Fruit fly (Drosophila melanogaster) whole organism, embryonic: Measurements from ENCODE around the gene CG32073.

Source experiments
- Aef1 ChIP-seq: fragments of 200-800 bp; sonication (Bioruptor generic); IDR thresholded peaks from 3 replicates; pipeline ENCODE4 v1.3.6; 2022; ENCODE audit warnings: missing biosample characterization, missing genetic modification characterization
- CG10274 ChIP-seq: fragments of 200-800 bp; sonication (Bioruptor generic); optimal IDR thresholded peaks from 3 replicates; lab custom pipeline; 2017; ENCODE audit warnings: missing biosample characterization, mild to moderate bottlenecking, missing genetic modification characterization
- CG12744 ChIP-seq: fragments of 200-800 bp; sonication (Bioruptor generic); optimal IDR thresholded peaks from 2 replicates; lab custom pipeline; 2016; ENCODE audit warnings: missing biosample characterization, missing genetic modification characterization
- CG14667 ChIP-seq: fragments of 200-800 bp; sonication (Bioruptor generic); IDR thresholded peaks from 2 replicates; pipeline ENCODE4 v1.3.6; 2022; ENCODE audit warnings: missing biosample characterization, missing genetic modification characterization
- CG1603 ChIP-seq: fragments of 200-800 bp; sonication (Bioruptor generic); optimal IDR thresholded peaks from 2 replicates; lab custom pipeline; 2019; ENCODE audit warnings: missing biosample characterization, mild to moderate bottlenecking, missing genetic modification characterization, moderate library complexity
- CG18619 ChIP-seq: fragments of 200-800 bp; sonication (Bioruptor generic); optimal IDR thresholded peaks from 3 replicates; lab custom pipeline; 2017; ENCODE audit warnings: missing biosample characterization, mild to moderate bottlenecking, missing genetic modification characterization
- CG18764 ChIP-seq: fragments of 200-800 bp; sonication (Bioruptor generic); optimal IDR thresholded peaks from 3 replicates; lab custom pipeline; 2016; ENCODE audit warnings: missing biosample characterization, missing genetic modification characterization
- CG2116 ChIP-seq: fragments of 200-800 bp; sonication (Bioruptor generic); optimal IDR thresholded peaks from 3 replicates; lab custom pipeline; 2018; ENCODE audit warnings: missing biosample characterization, mild to moderate bottlenecking, missing genetic modification characterization
- CG2129 ChIP-seq: fragments of 200-800 bp; sonication (Bioruptor generic); IDR thresholded peaks from 2 replicates; pipeline ENCODE4 v1.3.6; 2022; ENCODE audit warnings: missing biosample characterization, missing genetic modification characterization; ENCODE audit not compliant: partially characterized antibody
- CG2202 ChIP-seq: fragments of 200-800 bp; sonication (Bioruptor generic); optimal IDR thresholded peaks from 2 replicates; lab custom pipeline; 2018; ENCODE audit warnings: missing biosample characterization, mild to moderate bottlenecking, missing genetic modification characterization
- CG30020 ChIP-seq: fragments of 200-800 bp; optimal IDR thresholded peaks from 2 replicates; lab custom pipeline; 2019; ENCODE audit warnings: missing biosample characterization, mild to moderate bottlenecking, missing genetic modification characterization, moderate library complexity
- CG32767 ChIP-seq: fragments of 200-800 bp; sonication (Bioruptor generic); IDR thresholded peaks from 2 replicates; pipeline ENCODE4 v1.3.6; 2022; ENCODE audit warnings: missing biosample characterization, missing genetic modification characterization
- CG34422 ChIP-seq: fragments of 200-800 bp; sonication (Bioruptor generic); IDR thresholded peaks from 3 replicates; pipeline ENCODE4 v1.3.6; 2022; ENCODE audit warnings: missing biosample characterization, missing genetic modification characterization
- CG3847 ChIP-seq: fragments of 200-800 bp; sonication (Bioruptor generic); IDR thresholded peaks from 2 replicates; pipeline ENCODE4 v1.3.6; 2022; ENCODE audit warnings: missing biosample characterization, missing genetic modification characterization
- CG3995 ChIP-seq: fragments of 200-800 bp; sonication (Bioruptor generic); optimal IDR thresholded peaks from 3 replicates; lab custom pipeline; 2016; ENCODE audit warnings: missing biosample characterization, missing genetic modification characterization
- CG4282 ChIP-seq: fragments of 200-800 bp; sonication (Bioruptor generic); optimal IDR thresholded peaks from 2 replicates; lab custom pipeline; 2016; ENCODE audit warnings: missing biosample characterization, missing genetic modification characterization
- CG4730 ChIP-seq: fragments of 200-800 bp; sonication (Bioruptor generic); IDR thresholded peaks from 2 replicates; pipeline ENCODE4 v1.3.6; 2022; ENCODE audit warnings: missing biosample characterization, missing genetic modification characterization
- CG4820 ChIP-seq: fragments of 200-800 bp; sonication (Bioruptor generic); optimal IDR thresholded peaks from 3 replicates; lab custom pipeline; 2016; ENCODE audit warnings: missing biosample characterization, missing genetic modification characterization
- CG5245 ChIP-seq: fragments of 200-800 bp; sonication (Bioruptor generic); optimal IDR thresholded peaks from 3 replicates; lab custom pipeline; 2016; ENCODE audit warnings: missing biosample characterization, missing genetic modification characterization
- CG9727 ChIP-seq: fragments of 200-800 bp; sonication (Bioruptor generic); optimal IDR thresholded peaks from 3 replicates; lab custom pipeline; 2017; ENCODE audit warnings: missing biosample characterization, mild to moderate bottlenecking, missing genetic modification characterization
- Deaf1 ChIP-seq: fragments of 200-800 bp; optimal IDR thresholded peaks from 3 replicates; lab custom pipeline; 2019; ENCODE audit warnings: missing biosample characterization, mild to moderate bottlenecking, missing genetic modification characterization, moderate library complexity
- E2f1 ChIP-seq: fragments of 200-800 bp; sonication (Bioruptor generic); IDR thresholded peaks from 2 replicates; pipeline ENCODE4 v1.3.6; 2022; ENCODE audit warnings: missing biosample characterization, missing genetic modification characterization
- Hr78 ChIP-seq, 2 experiments: fragments of 200-800 bp in 1 of 2; fragments of >200 bp in 1 of 2; sonication (Bioruptor generic) in 1 of 2; optimal IDR thresholded peaks; 2 replicates each; lab custom pipeline; 2017 to 2019; ENCODE audit warnings: missing biosample characterization in 2 of 2, missing genetic modification characterization in 2 of 2, mild to moderate bottlenecking in 1 of 2, moderate library complexity in 1 of 2
- Hsf ChIP-seq: fragments of 200-800 bp; sonication (Bioruptor generic); optimal IDR thresholded peaks from 3 replicates; lab custom pipeline; 2016; ENCODE audit warnings: missing biosample characterization, missing genetic modification characterization
- Lpt ChIP-seq: fragments of >200 bp; optimal IDR thresholded peaks from 2 replicates; lab custom pipeline; 2018; ENCODE audit warnings: missing biosample characterization, missing genetic modification characterization
- Meics ChIP-seq: fragments of 200-800 bp; sonication (Bioruptor generic); optimal IDR thresholded peaks from 2 replicates; lab custom pipeline; 2017; ENCODE audit warnings: missing biosample characterization, mild to moderate bottlenecking, missing genetic modification characterization
- Mes4 ChIP-seq: fragments of 200-800 bp; sonication (Bioruptor generic); optimal IDR thresholded peaks from 2 replicates; lab custom pipeline; 2016; ENCODE audit warnings: missing biosample characterization, missing genetic modification characterization
- Scr ChIP-seq: fragments of 200-800 bp; sonication (Bioruptor generic); IDR thresholded peaks from 2 replicates; pipeline ENCODE4 v1.3.6; 2022; ENCODE audit warnings: missing biosample characterization, missing genetic modification characterization; ENCODE audit not compliant: partially characterized antibody
- Spps ChIP-seq: fragments of 200-800 bp; sonication (Bioruptor generic); optimal IDR thresholded peaks from 2 replicates; lab custom pipeline; 2018; ENCODE audit warnings: missing biosample characterization, mild to moderate bottlenecking, missing genetic modification characterization
- bbx ChIP-seq: fragments of 200-800 bp; sonication (Bioruptor generic); IDR thresholded peaks from 2 replicates; pipeline ENCODE4 v1.3.6; 2022; ENCODE audit warnings: missing biosample characterization, missing genetic modification characterization; ENCODE audit not compliant: partially characterized antibody
- cg ChIP-seq: fragments of 200-800 bp; sonication (Bioruptor generic); optimal IDR thresholded peaks from 3 replicates; lab custom pipeline; 2019; ENCODE audit warnings: missing biosample characterization, mild to moderate bottlenecking, missing genetic modification characterization, moderate library complexity
- corto ChIP-seq: fragments of 200-800 bp; sonication (Bioruptor generic); optimal IDR thresholded peaks from 2 replicates; lab custom pipeline; 2016; ENCODE audit warnings: missing biosample characterization, mild to moderate bottlenecking, missing genetic modification characterization, moderate library complexity
- crp ChIP-seq, 2 experiments: fragments of 200-800 bp; sonication (Bioruptor generic); optimal IDR thresholded peaks; 2 replicates in 1 of 2; 3 replicates in 1 of 2; lab custom pipeline; 2017; ENCODE audit warnings: missing biosample characterization in 2 of 2, missing genetic modification characterization in 2 of 2, mild to moderate bottlenecking in 1 of 2, moderate library complexity in 1 of 2
- fd64A ChIP-seq: fragments of 200-800 bp; sonication (Bioruptor generic); optimal IDR thresholded peaks from 3 replicates; lab custom pipeline; 2018; ENCODE audit warnings: missing biosample characterization, mild to moderate bottlenecking, missing genetic modification characterization
- inv ChIP-seq: fragments of 200-800 bp; sonication (Bioruptor generic); IDR thresholded peaks from 2 replicates; pipeline ENCODE4 v1.3.6; 2022; ENCODE audit warnings: missing biosample characterization, missing genetic modification characterization; ENCODE audit not compliant: partially characterized antibody
- jing ChIP-seq: fragments of 200-800 bp; sonication (Bioruptor generic); optimal IDR thresholded peaks from 2 replicates; lab custom pipeline; 2018; ENCODE audit warnings: missing biosample characterization, mild to moderate bottlenecking, missing genetic modification characterization
- luna ChIP-seq: fragments of 200-800 bp; sonication (Bioruptor generic); optimal IDR thresholded peaks from 2 replicates; lab custom pipeline; 2016; ENCODE audit warnings: missing biosample characterization, missing genetic modification characterization
- mirr ChIP-seq: fragments of 200-800 bp; sonication (Bioruptor generic); optimal IDR thresholded peaks from 3 replicates; lab custom pipeline; 2018; ENCODE audit warnings: missing biosample characterization, mild to moderate bottlenecking, missing genetic modification characterization
- pfk ChIP-seq: fragments of 200-800 bp; sonication (Bioruptor generic); optimal IDR thresholded peaks from 2 replicates; lab custom pipeline; 2018; ENCODE audit warnings: missing biosample characterization, mild to moderate bottlenecking, missing genetic modification characterization, moderate library complexity
- phol ChIP-seq: fragments of 200-800 bp; sonication (Bioruptor generic); optimal IDR thresholded peaks from 3 replicates; lab custom pipeline; 2018; ENCODE audit warnings: missing biosample characterization, mild to moderate bottlenecking, missing genetic modification characterization, moderate library complexity
- repo ChIP-seq: fragments of 200-800 bp; sonication (Bioruptor generic); optimal IDR thresholded peaks from 2 replicates; lab custom pipeline; 2016; ENCODE audit warnings: missing biosample characterization, missing genetic modification characterization
- shn ChIP-seq: fragments of 200-800 bp; sonication (Bioruptor generic); optimal IDR thresholded peaks from 3 replicates; lab custom pipeline; 2016; ENCODE audit warnings: missing biosample characterization, missing genetic modification characterization
- slp2 ChIP-seq: fragments of 200-800 bp; sonication (Bioruptor generic); optimal IDR thresholded peaks from 2 replicates; lab custom pipeline; 2016; ENCODE audit warnings: missing biosample characterization, missing genetic modification characterization
- sob ChIP-seq: fragments of 200-800 bp; sonication (Bioruptor generic); IDR thresholded peaks from 2 replicates; pipeline ENCODE4 v1.3.6; 2022; ENCODE audit warnings: missing biosample characterization, missing genetic modification characterization
- tup ChIP-seq: fragments of 200-800 bp; sonication (Bioruptor generic); optimal IDR thresholded peaks from 2 replicates; lab custom pipeline; 2016; ENCODE audit warnings: missing biosample characterization, mild to moderate bottlenecking, missing genetic modification characterization, moderate library complexity
- usp ChIP-seq: fragments of >200 bp; optimal IDR thresholded peaks from 2 replicates; lab custom pipeline; 2017; ENCODE audit warnings: missing biosample characterization, missing genetic modification characterization
- wek ChIP-seq: fragments of 200-800 bp; sonication (Bioruptor generic); optimal IDR thresholded peaks from 3 replicates; lab custom pipeline; 2018; ENCODE audit warnings: missing biosample characterization, mild to moderate bottlenecking, missing genetic modification characterization, moderate library complexity
- zen ChIP-seq: fragments of 200-800 bp; sonication (Bioruptor generic); optimal IDR thresholded peaks from 3 replicates; lab custom pipeline; 2018; ENCODE audit warnings: missing biosample characterization, mild to moderate bottlenecking, missing genetic modification characterization, moderate library complexity

CG32073 gene

DNA sequence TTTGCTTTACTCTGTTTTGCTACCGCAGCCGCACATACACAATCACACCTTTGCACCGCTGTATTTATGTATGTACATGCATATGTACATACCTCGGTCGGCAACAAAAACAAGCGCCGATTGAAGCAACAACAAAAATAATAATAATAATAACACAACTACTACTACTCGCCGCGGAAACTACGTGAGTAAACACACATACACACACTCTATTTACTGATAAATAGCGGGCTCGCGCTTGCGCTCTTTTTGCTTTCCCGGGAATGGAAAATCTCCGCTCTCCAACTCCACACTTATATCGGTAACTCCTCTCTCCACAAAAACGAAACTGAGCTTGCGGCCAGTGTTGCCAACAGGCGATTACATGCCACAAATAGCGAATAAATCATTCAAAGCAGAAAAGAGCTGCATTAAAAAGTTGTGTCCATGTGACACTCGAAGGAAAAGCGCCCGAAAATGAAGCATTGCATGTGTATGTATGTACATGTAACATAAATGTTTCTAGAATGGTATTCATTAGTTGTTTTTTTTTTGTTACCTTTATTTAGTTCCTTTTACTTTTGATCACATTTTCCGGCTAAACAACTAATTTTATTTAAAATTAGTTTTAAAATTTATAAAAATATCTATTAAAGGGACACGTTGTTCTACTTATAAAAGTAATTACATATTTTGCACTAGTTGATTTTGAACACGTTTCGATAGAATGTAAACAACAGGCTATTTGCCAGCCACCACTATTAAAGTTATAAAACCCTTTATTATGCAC, 11.4 kb upstream of the CG32073 start (continued):
- peak; percentile 31 for TF ChIP-seq zen (tag; lab: Kevin White, UChicago)
- no peak; the same call in 1 of the 2 replicates for TF ChIP-seq E2f1 (GFP tag; lab: Robert Waterston, UW)
- no peak for TF ChIP-seq CG30020 (tag; lab: Kevin White, UChicago)
- TF ChIP-seq slp2 (GFP tag; lab: Kevin White, UChicago): peak; percentile 52
- TF ChIP-seq wek (GFP tag; lab: Kevin White, UChicago): peak; percentile 87
- TF ChIP-seq crp (GFP tag; optimal IDR thresholded peaks at IDR 0.05; lab: Kevin White, UChicago): peak in 1 of 2 experiments; percentile 32
- TF ChIP-seq Hr78 (GFP tag; optimal IDR thresholded peaks at IDR 0.05; lab: Kevin White, UChicago): no peak
- peak; percentile 25 for TF ChIP-seq phol (tag; lab: Kevin White, UChicago)
- peak; percentile 96 for TF ChIP-seq mirr (GFP tag; lab: Kevin White, UChicago)
- TF ChIP-seq tup: peak; percentile 31
- TF ChIP-seq corto: peak; percentile 74
- peak; percentile 38 for TF ChIP-seq Hsf (GFP tag; lab: Kevin White, UChicago)
- TF ChIP-seq pfk (GFP tag; lab: Kevin White, UChicago): peak; percentile 82
- TF ChIP-seq CG2116 (GFP tag; lab: Kevin White, UChicago): peak; percentile 54
- TF ChIP-seq repo (GFP tag; lab: Kevin White, UChicago): peak; percentile 49
- no peak for TF ChIP-seq CG2129
- TF ChIP-seq shn (GFP tag; lab: Kevin White, UChicago): peak; percentile 58
- TF ChIP-seq Lpt (GFP tag; lab: Kevin White, UChicago): no peak
- peak; percentile 69 for TF ChIP-seq CG12744 (GFP tag; lab: Kevin White, UChicago)
- TF ChIP-seq CG3995 (GFP tag; lab: Kevin White, UChicago): no peak
- TF ChIP-seq Mes4: peak; percentile 76
- TF ChIP-seq bbx (GFP tag; lab: Robert Waterston, UW): peak; percentile 26; the same call in 1 of the 2 replicates
- peak; percentile 64 for TF ChIP-seq CG1603 (tag; lab: Kevin White, UChicago)
- TF ChIP-seq Deaf1 (tag; lab: Kevin White, UChicago): peak; percentile 65
- peak; percentile 74 for TF ChIP-seq Meics (GFP tag; lab: Kevin White, UChicago)
- TF ChIP-seq Scr (GFP tag; lab: Robert Waterston, UW): no peak
- peak; percentile 24 for TF ChIP-seq CG4282 (GFP tag; lab: Kevin White, UChicago)
- peak; percentile 45 for TF ChIP-seq CG5245 (GFP tag; lab: Kevin White, UChicago)
- peak; percentile 12 for TF ChIP-seq CG10274 (GFP tag; lab: Kevin White, UChicago)
- TF ChIP-seq luna: no peak
- peak; percentile 50; the same call in 1 of the 3 replicates for TF ChIP-seq Aef1 (GFP tag; lab: Robert Waterston, UW)
- TF ChIP-seq sob (GFP tag; lab: Robert Waterston, UW): peak; percentile 74
- TF ChIP-seq CG18764 (GFP tag; lab: Kevin White, UChicago): peak; percentile 40
- TF ChIP-seq CG3847 (GFP tag; lab: Robert Waterston, UW): peak; percentile 54
- peak; percentile 76 for TF ChIP-seq CG18619 (GFP tag; lab: Kevin White, UChicago)
- peak; percentile 80; the same call in 1 of the 3 replicates for TF ChIP-seq CG34422 (GFP tag; lab: Robert Waterston, UW)
- TF ChIP-seq inv (GFP tag; lab: Robert Waterston, UW): no peak
- peak; percentile 44 for TF ChIP-seq Spps (tag; lab: Kevin White, UChicago)
- TF ChIP-seq jing (GFP tag; lab: Kevin White, UChicago): no peak
- no peak for TF ChIP-seq CG4730 (GFP tag; lab: Robert Waterston, UW)
- peak; percentile 77 for TF ChIP-seq CG9727
- peak; percentile 89 for TF ChIP-seq CG32767
- no peak for TF ChIP-seq CG4820 (GFP tag; lab: Kevin White, UChicago)
- peak; percentile 93 for TF ChIP-seq fd64A (GFP tag; lab: Kevin White, UChicago)
- TF ChIP-seq CG2202: peak; percentile 69
- TF ChIP-seq usp (GFP tag; lab: Kevin White, UChicago): no peak
- TF ChIP-seq cg (GFP tag; lab: Kevin White, UChicago): peak; percentile 99
- TF ChIP-seq CG14667 (GFP tag; lab: Robert Waterston, UW): no peak
